Worm (Caenorhabditis elegans) whole organism, L4 larva: ENCODE measurements around the gene rde-12.

Experiments used
- F26F4.8 ChIP-seq: fragments of 200-800 bp; sonication (Bioruptor generic); conservative IDR thresholded peaks from 2 replicates; pipeline ENCODE4 v1.3.6; 2022; ENCODE audit warnings: missing genetic modification characterization, missing compliant biosample characterization
- T20F7.1 ChIP-seq: fragments of 200-800 bp; sonication (Bioruptor generic); optimal IDR thresholded peaks from 2 replicates; lab custom pipeline; 2018; ENCODE audit warnings: mild to moderate bottlenecking, missing genetic modification characterization, missing compliant biosample characterization
- Y105C5A.15 ChIP-seq: fragments of 200-800 bp; sonication (Bioruptor generic); IDR thresholded peaks from 2 replicates; pipeline ENCODE4 v1.3.6; 2022; ENCODE audit warnings: missing genetic modification characterization, missing compliant biosample characterization
- Y75B8A.6 ChIP-seq: fragments of 200-800 bp; sonication (Bioruptor generic); IDR thresholded peaks from 2 replicates; pipeline ENCODE4 v1.3.6; 2022; ENCODE audit warnings: missing genetic modification reagents, missing genetic modification characterization, missing compliant biosample characterization
- ZK337.2 ChIP-seq: fragments of 200-800 bp; sonication (Bioruptor generic); IDR thresholded peaks from 2 replicates; pipeline ENCODE4 v1.3.6; 2022; ENCODE audit warnings: missing genetic modification reagents, missing genetic modification characterization, missing compliant biosample characterization
- aha-1 ChIP-seq: fragments of 150-350 bp; peaks from one replicate; lab custom pipeline; 2014; ENCODE audit warnings: missing biosample characterization, missing genetic modification characterization
- arid-1 ChIP-seq: fragments of 200-800 bp; sonication (Bioruptor generic); conservative IDR thresholded peaks from 2 replicates; pipeline ENCODE4 v1.3.6; 2022; ENCODE audit warnings: missing genetic modification reagents, missing genetic modification characterization, missing compliant biosample characterization
- attf-4 ChIP-seq: sonication (generic microtip); optimal IDR thresholded peaks from 3 replicates; lab custom pipeline; 2017; ENCODE audit warnings: missing biosample characterization, missing genetic modification characterization
- ces-1 ChIP-seq: fragments of 150-350 bp; sonication (generic microtip); optimal IDR thresholded peaks from 4 replicates; lab custom pipeline; 2014; ENCODE audit warnings: missing biosample characterization, missing genetic modification reagents, missing genetic modification characterization
- cey-2 ChIP-seq: sonication (generic microtip); optimal IDR thresholded peaks from 3 replicates; lab custom pipeline; 2017; ENCODE audit warnings: missing genetic modification characterization, mild to moderate bottlenecking, missing compliant biosample characterization, antibody characterized with exemption, borderline replicate concordance; ENCODE audit not compliant: insufficient read depth
- ctbp-1 ChIP-seq: fragments of 200-800 bp; sonication (Bioruptor generic); IDR thresholded peaks from 2 replicates; pipeline ENCODE4 v1.3.6; 2022; ENCODE audit warnings: missing genetic modification reagents, missing genetic modification characterization, missing compliant biosample characterization
- daf-16 ChIP-seq, 3 experiments: sonication (generic microtip); optimal IDR thresholded peaks; 2 replicates each; lab custom pipeline; 2016 to 2017; ENCODE audit warnings: missing genetic modification characterization in 3 of 3, missing genetic modification reagents in 3 of 3, mild to moderate bottlenecking in 2 of 3, missing compliant biosample characterization in 2 of 3, missing biosample characterization in 1 of 3, moderate library complexity in 1 of 3
- daf-19 ChIP-seq: fragments of 200-800 bp; sonication (Bioruptor generic); conservative IDR thresholded peaks from 2 replicates; pipeline ENCODE4 v1.3.6; 2022; ENCODE audit warnings: missing genetic modification characterization, missing compliant biosample characterization
- daf-8 ChIP-seq: fragments of 200-800 bp; sonication (Bioruptor generic); IDR thresholded peaks from 2 replicates; pipeline ENCODE4 v1.3.6; 2022; ENCODE audit warnings: missing genetic modification characterization, missing compliant biosample characterization
- dmd-8 ChIP-seq: fragments of 200-800 bp; sonication (Bioruptor generic); IDR thresholded peaks from 2 replicates; pipeline ENCODE4 v1.3.6; 2022; ENCODE audit warnings: missing genetic modification characterization, missing compliant biosample characterization
- fkh-10 ChIP-seq: fragments of 150-350 bp; optimal IDR thresholded peaks from 2 replicates; lab custom pipeline; 2014; ENCODE audit warnings: missing biosample characterization, missing genetic modification reagents, missing genetic modification characterization
- hmg-1.1 ChIP-seq: fragments of 200-800 bp; sonication (Bioruptor generic); IDR thresholded peaks from 2 replicates; pipeline ENCODE4 v1.3.6; 2022; ENCODE audit warnings: missing genetic modification reagents, missing genetic modification characterization, missing compliant biosample characterization
- lin-15B ChIP-seq: fragments of 150-350 bp; sonication (generic microtip); optimal IDR thresholded peaks from 3 replicates; lab custom pipeline; 2014; ENCODE audit warnings: missing biosample characterization, missing genetic modification characterization
- lin-38 ChIP-seq: fragments of 200-800 bp; sonication (Bioruptor generic); IDR thresholded peaks from 2 replicates; pipeline ENCODE4 v1.3.6; 2022; ENCODE audit warnings: missing genetic modification reagents, missing genetic modification characterization, missing compliant biosample characterization
- lir-3 ChIP-seq: sonication (generic microtip); optimal IDR thresholded peaks from 2 replicates; lab custom pipeline; 2016; ENCODE audit warnings: mild to moderate bottlenecking, missing genetic modification characterization, missing compliant biosample characterization
- lsy-2 ChIP-seq, 2 experiments: fragments of 150-350 bp in 1 of 2; sonication (generic microtip) in 1 of 2; optimal IDR thresholded peaks; 2 replicates each; lab custom pipeline; 2014 to 2017; ENCODE audit warnings: missing biosample characterization in 2 of 2, missing genetic modification characterization in 2 of 2
- madf-5 ChIP-seq, 2 experiments: fragments of 200-800 bp; sonication (Bioruptor generic); IDR thresholded peaks; 2 replicates each; pipeline ENCODE4 v1.3.6; 2022; ENCODE audit warnings: missing compliant biosample characterization in 2 of 2, missing genetic modification characterization in 2 of 2
- mep-1 ChIP-seq: fragments of 150-350 bp; sonication (generic microtip); optimal IDR thresholded peaks from 3 replicates; lab custom pipeline; 2014; ENCODE audit warnings: missing biosample characterization, missing genetic modification characterization
- mes-2 ChIP-seq: sonication (generic microtip); optimal IDR thresholded peaks from 2 replicates; lab custom pipeline; 2016; ENCODE audit warnings: missing genotype, mild to moderate bottlenecking, missing genetic modification characterization, missing compliant biosample characterization; ENCODE audit not compliant: poor library complexity, severe bottlenecking
- nhr-10 ChIP-seq: fragments of 150-350 bp; optimal IDR thresholded peaks from 2 replicates; lab custom pipeline; 2014; ENCODE audit warnings: missing biosample characterization, missing genetic modification characterization
- nhr-102 ChIP-seq: sonication (generic microtip); optimal IDR thresholded peaks from 2 replicates; lab custom pipeline; 2016; ENCODE audit warnings: mild to moderate bottlenecking, missing genetic modification characterization, moderate library complexity, missing compliant biosample characterization
- nhr-11 ChIP-seq: fragments of 150-350 bp; optimal IDR thresholded peaks from 2 replicates; lab custom pipeline; 2014; ENCODE audit warnings: missing biosample characterization, missing genetic modification characterization
- nhr-111 ChIP-seq: fragments of 200-800 bp; sonication (Bioruptor generic); optimal IDR thresholded peaks from 2 replicates; lab custom pipeline; 2018; ENCODE audit warnings: mild to moderate bottlenecking, missing genetic modification characterization, missing compliant biosample characterization
- nhr-48 ChIP-seq: sonication (generic microtip); optimal IDR thresholded peaks from 2 replicates; lab custom pipeline; 2016; ENCODE audit warnings: mild to moderate bottlenecking, missing genetic modification characterization, missing compliant biosample characterization
- nhr-76 ChIP-seq: fragments of 150-350 bp; optimal IDR thresholded peaks from 2 replicates; lab custom pipeline; 2014; ENCODE audit warnings: missing biosample characterization, missing genetic modification characterization
- pha-4 ChIP-seq, 2 experiments: fragments of 150-350 bp in 1 of 2; fragments of 200-800 bp in 1 of 2; sonication (Bioruptor generic) in 1 of 2; IDR thresholded peaks in 1 of 2; optimal IDR thresholded peaks in 1 of 2; 2 replicates each; pipeline versions ENCODE4 v1.3.6 to Lab custom; 2014 to 2022; ENCODE audit warnings: missing genetic modification characterization in 2 of 2, missing genetic modification reagents in 2 of 2, missing biosample characterization in 1 of 2, missing compliant biosample characterization in 1 of 2
- set-16 ChIP-seq: fragments of 200-800 bp; sonication (Bioruptor generic); IDR thresholded peaks from 2 replicates; pipeline ENCODE4 v1.3.6; 2022; ENCODE audit warnings: missing genetic modification reagents, missing genetic modification characterization, missing compliant biosample characterization
- unc-130 ChIP-seq: sonication (generic microtip); optimal IDR thresholded peaks from 2 replicates; lab custom pipeline; 2016; ENCODE audit warnings: missing genetic modification reagents, missing genetic modification characterization, missing compliant biosample characterization
- unc-39 ChIP-seq: sonication (generic microtip); optimal IDR thresholded peaks from 2 replicates; lab custom pipeline; 2017; ENCODE audit warnings: missing biosample characterization, missing genetic modification characterization
- unc-62 ChIP-seq, 3 experiments: fragments of 150-350 bp in 1 of 3; sonication (generic microtip); optimal IDR thresholded peaks in 2 of 3; peaks in 1 of 3; 1 replicate in 1 of 3; 2 replicates in 2 of 3; lab custom pipeline; 2014 to 2017; ENCODE audit warnings: missing biosample characterization in 3 of 3, missing genetic modification characterization in 3 of 3, missing genetic modification reagents in 3 of 3, missing genotype in 1 of 3
- vab-7 ChIP-seq: fragments of 200-800 bp; sonication (Bioruptor generic); IDR thresholded peaks from 2 replicates; pipeline ENCODE4 v1.3.6; 2022; ENCODE audit warnings: missing genetic modification reagents, missing genetic modification characterization, missing compliant biosample characterization
- zfp-3 ChIP-seq: fragments of 200-800 bp; sonication (Bioruptor generic); conservative IDR thresholded peaks from 2 replicates; pipeline ENCODE4 v1.3.6; 2022; ENCODE audit warnings: missing genetic modification reagents, missing genetic modification characterization, missing compliant biosample characterization
- zip-2 ChIP-seq: fragments of 150-350 bp; optimal IDR thresholded peaks from 2 replicates; lab custom pipeline; 2014; ENCODE audit warnings: missing biosample characterization, missing genetic modification characterization
- ztf-11 ChIP-seq: fragments of 150-350 bp; optimal IDR thresholded peaks from 2 replicates; lab custom pipeline; 2014; ENCODE audit warnings: missing biosample characterization, missing genetic modification characterization
- ztf-7 ChIP-seq: fragments of 150-350 bp; optimal IDR thresholded peaks from 2 replicates; lab custom pipeline; 2014; ENCODE audit warnings: missing biosample characterization, missing genetic modification characterization

rde-12 gene

DNA sequence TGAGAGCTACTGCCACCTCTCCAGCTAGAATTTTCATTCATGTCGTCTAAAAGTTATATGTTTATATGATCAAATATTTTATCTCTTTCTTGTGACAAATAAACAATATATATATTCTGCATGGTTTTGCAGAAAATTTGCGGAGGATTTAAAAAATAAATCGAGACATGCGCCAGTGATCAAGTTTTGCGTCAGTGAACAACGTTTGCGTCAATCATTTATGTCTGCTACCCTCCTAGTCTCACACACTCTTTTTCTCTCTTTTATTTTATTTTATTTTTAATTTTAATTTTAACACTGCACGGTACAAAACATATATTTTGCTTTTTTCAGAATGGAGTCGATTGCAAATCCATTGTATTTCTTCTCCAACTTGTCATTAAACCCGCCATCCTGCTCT lies 13.4 kb downstream of the rde-12 start, which contains the start of the genes tag-65 and ccz-1 (continued):
- TF ChIP-seq mes-2 (tag; lab: Kevin White, UChicago) (peak; percentile 90), ztf-7 (tag; lab: Kevin White, UChicago) (no peak), ztf-11 (tag; lab: Kevin White, UChicago) (no peak), nhr-111 (GFP tag; lab: Kevin White, UChicago) (no peak), ZK337.2 (GFP tag; lab: Robert Waterston, UW) (no peak), unc-62 (GFP tag; optimal IDR thresholded peaks at IDR 0.05 in 1 of 2; lab: Kevin White, UChicago) (no peak), unc-62 (tag; optimal IDR thresholded peaks at IDR 0.05; lab: Kevin White, UChicago) (no peak), pha-4 (GFP tag; IDR thresholded peaks at IDR 0.05; lab: Robert Waterston, UW) (peak; percentile 71), pha-4 (tag; optimal IDR thresholded peaks at IDR 0.05; lab: Kevin White, UChicago) (no peak), Y105C5A.15 (no peak), F26F4.8 (no peak), nhr-10 (tag; lab: Kevin White, UChicago) (no peak), unc-130 (GFP tag; lab: Kevin White, UChicago) (peak; percentile 62), Y75B8A.6 (GFP tag; lab: Robert Waterston, UW) (no peak), set-16 (no peak), arid-1 (GFP tag; lab: Robert Waterston, UW) (no peak; the same call in 1 of the 2 replicates), daf-16 (GFP tag; optimal IDR thresholded peaks at IDR 0.05; lab: Kevin White, UChicago) (peak; percentile 22 to 69), daf-16 (tag; optimal IDR thresholded peaks at IDR 0.05; lab: Kevin White, UChicago) (no peak), mep-1 (tag; lab: Kevin White, UChicago) (peak; percentile 91), fkh-10 (GFP tag; lab: Kevin White, UChicago) (peak; percentile 80), nhr-48 (tag; lab: Kevin White, UChicago) (peak; percentile 76), dmd-8 (GFP tag; lab: Robert Waterston, UW) (no peak), cey-2 (tag; lab: Kevin White, UChicago) (no peak), aha-1 (tag; lab: Kevin White, UChicago) (peak; percentile 83)

DNA sequence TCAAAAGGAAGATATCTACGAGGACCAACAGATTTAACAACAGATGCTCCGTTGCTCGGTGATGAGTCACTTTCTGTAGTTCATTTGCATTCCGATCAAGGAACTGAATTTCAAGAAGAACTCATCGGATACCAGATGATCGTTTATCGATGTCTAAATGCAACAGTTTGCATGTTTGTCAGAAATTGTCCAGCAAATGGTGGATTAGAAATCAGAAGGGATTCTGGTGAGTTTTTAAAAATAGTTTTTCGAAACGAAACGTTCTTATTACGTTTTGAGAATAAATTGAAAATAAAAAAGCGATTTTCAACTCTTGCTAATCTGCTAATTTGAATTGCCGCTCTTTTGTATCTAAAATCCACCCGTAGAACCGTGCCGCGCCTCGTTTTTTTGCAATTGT lies 14.7 kb downstream of the rde-12 start:
- TF ChIP-seq T20F7.1 (no peak), aha-1 (tag; lab: Kevin White, UChicago) (peak; percentile 96)
- TF ChIP-seq, all 104 proteins: peak for 1

DNA sequence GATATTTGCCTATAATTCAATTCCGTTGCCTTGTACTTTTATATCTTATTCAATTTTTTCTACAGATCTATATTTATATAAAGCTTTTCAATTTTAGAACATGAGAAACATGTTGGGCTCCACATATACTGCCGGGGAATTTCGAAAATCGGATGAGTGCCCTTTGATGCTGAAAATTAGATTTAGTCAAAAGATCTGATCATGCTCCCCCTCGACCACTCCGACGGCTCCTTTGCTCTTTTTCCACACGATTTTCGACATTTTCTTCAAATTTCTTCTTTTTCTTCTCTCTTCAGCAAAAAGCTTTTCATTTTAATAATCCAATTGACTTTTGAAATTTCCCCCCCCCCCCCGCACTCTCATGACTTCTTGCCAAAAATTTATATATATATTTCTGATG lies 16.3 kb downstream of the rde-12 start:
- TF ChIP-seq lin-38 (0 out of 2 replicates have a peak, but pooled peaks have one; percentile 23), daf-8 (GFP tag; lab: Robert Waterston, UW) (no peak), lsy-2 (tag; optimal IDR thresholded peaks at IDR 0.05; lab: Kevin White, UChicago) (no peak), nhr-76 (tag; lab: Kevin White, UChicago) (no peak), ctbp-1 (0 out of 2 replicates have a peak, but pooled peaks have one; percentile 10), mes-2 (tag; lab: Kevin White, UChicago) (no peak), nhr-11 (tag; lab: Kevin White, UChicago) (no peak), fkh-10 (GFP tag; lab: Kevin White, UChicago) (peak; percentile 53), zfp-3 (no peak), ces-1 (peak; percentile 54)

DNA sequence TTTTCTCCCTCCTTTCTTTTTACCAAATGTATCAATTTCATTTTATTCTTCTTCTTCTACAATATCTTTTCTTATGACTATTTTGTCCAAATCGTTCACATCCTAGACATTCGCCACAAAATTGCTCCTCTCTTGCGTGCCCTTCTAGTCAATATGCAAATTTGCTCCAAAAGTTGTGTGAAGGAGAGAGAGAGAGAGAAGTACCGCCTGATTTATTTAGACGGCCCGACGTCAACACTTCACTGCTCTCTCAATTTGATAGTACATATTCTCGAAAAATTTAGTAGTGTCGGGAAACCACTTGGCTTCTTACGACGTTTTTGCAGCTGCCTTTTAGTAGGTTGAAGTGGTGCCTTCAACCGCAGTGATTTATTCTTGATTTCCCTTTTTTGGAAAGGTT lies 21.3 kb downstream of the rde-12 start:
- TF ChIP-seq hmg-1.1 (GFP tag; lab: Robert Waterston, UW) (no peak), nhr-102 (no peak), daf-19 (GFP tag; lab: Robert Waterston, UW) (no peak), ctbp-1 (no peak), mes-2 (tag; lab: Kevin White, UChicago) (no peak), attf-4 (tag; lab: Kevin White, UChicago) (no peak), arid-1 (GFP tag; lab: Robert Waterston, UW) (no peak), madf-5 (GFP tag; IDR thresholded peaks at IDR 0.05; lab: Robert Waterston, UW) (no peak), zip-2 (tag; lab: Kevin White, UChicago) (no peak), lir-3 (tag; lab: Kevin White, UChicago) (no peak), lsy-2 (tag; optimal IDR thresholded peaks at IDR 0.05; lab: Kevin White, UChicago) (no peak), ztf-11 (tag; lab: Kevin White, UChicago) (no peak), unc-39 (tag; lab: Kevin White, UChicago) (no peak), vab-7 (GFP tag; lab: Robert Waterston, UW) (no peak), lin-15B (tag; lab: Kevin White, UChicago) (no peak)
